Fruit fly (Drosophila melanogaster) whole organism, embryonic: ENCODE results near the gene Clk.

Experiments used
- CG10979 ChIP-seq: fragments of 200-800 bp; sonication (Bioruptor generic); optimal IDR thresholded peaks from 2 replicates; lab custom pipeline; 2018; ENCODE audit warnings: missing biosample characterization, mild to moderate bottlenecking, missing genetic modification characterization, moderate library complexity
- CG11695 ChIP-seq: fragments of 200-800 bp; sonication (Bioruptor generic); IDR thresholded peaks from 3 replicates; pipeline ENCODE4 v1.3.6; 2022; ENCODE audit warnings: missing biosample characterization, missing genetic modification characterization
- CG12659 ChIP-seq: fragments of 200-800 bp; sonication (Bioruptor generic); optimal IDR thresholded peaks from 3 replicates; lab custom pipeline; 2017; ENCODE audit warnings: mild to moderate bottlenecking, missing biosample characterization, missing genetic modification reagents, missing genetic modification characterization
- CG15269 ChIP-seq: fragments of 200-800 bp; sonication (Bioruptor generic); optimal IDR thresholded peaks from 2 replicates; lab custom pipeline; 2018; ENCODE audit warnings: missing biosample characterization, mild to moderate bottlenecking, missing genetic modification characterization, moderate library complexity
- CG17359 ChIP-seq: fragments of 200-800 bp; sonication (Bioruptor generic); optimal IDR thresholded peaks from 3 replicates; lab custom pipeline; 2018; ENCODE audit warnings: missing biosample characterization, mild to moderate bottlenecking, missing genetic modification characterization, moderate library complexity
- CG17385 ChIP-seq: fragments of 200-800 bp; sonication (Bioruptor generic); optimal IDR thresholded peaks from 3 replicates; lab custom pipeline; 2018; ENCODE audit warnings: missing biosample characterization, mild to moderate bottlenecking, missing genetic modification characterization
- CG1832 ChIP-seq: fragments of 200-800 bp; sonication (Bioruptor generic); optimal IDR thresholded peaks from 2 replicates; lab custom pipeline; 2017; ENCODE audit warnings: missing biosample characterization, mild to moderate bottlenecking, missing genetic modification characterization, inconsistent platforms
- CG2712 ChIP-seq: fragments of 200-800 bp; optimal IDR thresholded peaks from 3 replicates; lab custom pipeline; 2019; ENCODE audit warnings: missing biosample characterization, mild to moderate bottlenecking, missing genetic modification characterization, moderate library complexity
- CG2875 ChIP-seq: fragments of 200-800 bp; sonication (Bioruptor generic); optimal IDR thresholded peaks from 2 replicates; lab custom pipeline; 2017; ENCODE audit warnings: missing biosample characterization, mild to moderate bottlenecking, missing genetic modification characterization, missing genetic modification reagents
- CG30403 ChIP-seq: fragments of 200-800 bp; sonication (Bioruptor generic); optimal IDR thresholded peaks from 3 replicates; lab custom pipeline; 2016; ENCODE audit warnings: missing biosample characterization, missing genetic modification characterization
- CG31441 ChIP-seq: fragments of 200-800 bp; sonication (Bioruptor generic); IDR thresholded peaks from 2 replicates; pipeline ENCODE4 v1.3.6; 2022; ENCODE audit warnings: missing biosample characterization, missing genetic modification characterization
- CG32532 ChIP-seq: fragments of 200-800 bp; sonication (Bioruptor generic); IDR thresholded peaks from 2 replicates; pipeline ENCODE4 v1.3.6; 2022; ENCODE audit warnings: missing biosample characterization, missing genetic modification characterization
- CG4424 ChIP-seq: fragments of 200-800 bp; sonication (Bioruptor generic); optimal IDR thresholded peaks from 3 replicates; lab custom pipeline; 2016; ENCODE audit warnings: missing biosample characterization, missing genetic modification characterization
- CG5180 ChIP-seq: fragments of 200-800 bp; sonication (Bioruptor generic); optimal IDR thresholded peaks from 3 replicates; lab custom pipeline; 2017; ENCODE audit warnings: missing biosample characterization, missing genetic modification characterization, mild to moderate bottlenecking, moderate library complexity, missing genetic modification reagents
- CG6689 ChIP-seq: fragments of 200-800 bp; sonication (Bioruptor generic); IDR thresholded peaks from 2 replicates; pipeline ENCODE4 v1.3.6; 2022; ENCODE audit warnings: missing biosample characterization, missing genetic modification characterization
- CG6765 ChIP-seq: fragments of 200-800 bp; sonication (Bioruptor generic); optimal IDR thresholded peaks from 3 replicates; lab custom pipeline; 2017; ENCODE audit warnings: missing biosample characterization, mild to moderate bottlenecking, missing genetic modification characterization
- CG7839 ChIP-seq: fragments of 200-800 bp; sonication (Bioruptor generic); optimal IDR thresholded peaks from 3 replicates; lab custom pipeline; 2018; ENCODE audit warnings: missing biosample characterization, mild to moderate bottlenecking, missing genetic modification characterization, moderate library complexity
- CG8388 ChIP-seq: fragments of 200-800 bp; sonication (Bioruptor generic); optimal IDR thresholded peaks from 2 replicates; lab custom pipeline; 2019; ENCODE audit warnings: missing biosample characterization, mild to moderate bottlenecking, missing genetic modification characterization, moderate library complexity
- CG8944 ChIP-seq: fragments of 200-800 bp; sonication (Bioruptor generic); optimal IDR thresholded peaks from 3 replicates; lab custom pipeline; 2016; ENCODE audit warnings: missing biosample characterization, missing genetic modification characterization
- CG9797 ChIP-seq: fragments of 200-800 bp; sonication (Bioruptor generic); optimal IDR thresholded peaks from 3 replicates; lab custom pipeline; 2018; ENCODE audit warnings: missing biosample characterization, mild to moderate bottlenecking, missing genetic modification characterization
- CoRest ChIP-seq: fragments of 200-800 bp; sonication (Bioruptor generic); optimal IDR thresholded peaks from 3 replicates; lab custom pipeline; 2018; ENCODE audit warnings: missing biosample characterization, mild to moderate bottlenecking, missing genetic modification characterization, moderate library complexity
- HLH3B ChIP-seq: fragments of 200-800 bp; sonication (Bioruptor generic); IDR thresholded peaks from 2 replicates; pipeline ENCODE4 v1.3.6; 2022; ENCODE audit warnings: missing biosample characterization, missing genetic modification characterization
- Hr3 ChIP-seq: fragments of 200-800 bp; sonication (Bioruptor generic); optimal IDR thresholded peaks from 3 replicates; lab custom pipeline; 2016; ENCODE audit warnings: missing biosample characterization, missing genetic modification characterization
- NC2β ChIP-seq: fragments of 200-800 bp; sonication (Bioruptor generic); optimal IDR thresholded peaks from 2 replicates; lab custom pipeline; 2016; ENCODE audit warnings: missing biosample characterization, missing genetic modification characterization
- Oli ChIP-seq: fragments of 200-800 bp; sonication (Bioruptor generic); optimal IDR thresholded peaks from 2 replicates; lab custom pipeline; 2018; ENCODE audit warnings: missing biosample characterization, mild to moderate bottlenecking, missing genetic modification characterization, moderate library complexity
- PHDP ChIP-seq: fragments of 200-800 bp; sonication (Bioruptor generic); optimal IDR thresholded peaks from 3 replicates; lab custom pipeline; 2018; ENCODE audit warnings: missing biosample characterization, mild to moderate bottlenecking, missing genetic modification characterization, moderate library complexity
- Scr ChIP-seq: fragments of 200-800 bp; sonication (Bioruptor generic); IDR thresholded peaks from 2 replicates; pipeline ENCODE4 v1.3.6; 2022; ENCODE audit warnings: missing biosample characterization, missing genetic modification characterization; ENCODE audit not compliant: partially characterized antibody
- az2 ChIP-seq: fragments of 200-800 bp; sonication (Bioruptor generic); optimal IDR thresholded peaks from 3 replicates; lab custom pipeline; 2016; ENCODE audit warnings: missing biosample characterization, missing genetic modification characterization
- corto ChIP-seq: fragments of 200-800 bp; sonication (Bioruptor generic); optimal IDR thresholded peaks from 2 replicates; lab custom pipeline; 2016; ENCODE audit warnings: missing biosample characterization, mild to moderate bottlenecking, missing genetic modification characterization, moderate library complexity
- danr ChIP-seq: fragments of 200-800 bp; sonication (Bioruptor generic); IDR thresholded peaks from 2 replicates; pipeline ENCODE4 v1.3.6; 2022; ENCODE audit warnings: missing biosample characterization, missing genetic modification characterization
- dati ChIP-seq: fragments of 200-800 bp; sonication (Bioruptor generic); IDR thresholded peaks from 2 replicates; pipeline ENCODE4 v1.3.6; 2022; ENCODE audit warnings: missing biosample characterization, missing genetic modification characterization
- dmrt99B ChIP-seq: fragments of 200-800 bp; sonication (Bioruptor generic); optimal IDR thresholded peaks from 2 replicates; lab custom pipeline; 2018; ENCODE audit warnings: missing biosample characterization, mild to moderate bottlenecking, missing genetic modification characterization, moderate library complexity
- gce ChIP-seq: fragments of 200-800 bp; sonication (Bioruptor generic); IDR thresholded peaks from 3 replicates; pipeline ENCODE4 v1.3.6; 2022; ENCODE audit warnings: missing biosample characterization, missing genetic modification characterization
- grau ChIP-seq: fragments of 200-800 bp; optimal IDR thresholded peaks from 3 replicates; lab custom pipeline; 2019; ENCODE audit warnings: missing biosample characterization, mild to moderate bottlenecking, missing genetic modification characterization, moderate library complexity
- gro ChIP-seq: fragments of 200-800 bp; sonication (Bioruptor generic); optimal IDR thresholded peaks from 2 replicates; lab custom pipeline; 2016; ENCODE audit warnings: missing biosample characterization, missing genetic modification characterization
- gsb-n ChIP-seq: fragments of 200-800 bp; sonication (Bioruptor generic); optimal IDR thresholded peaks from 3 replicates; lab custom pipeline; 2018; ENCODE audit warnings: missing biosample characterization, mild to moderate bottlenecking, missing genetic modification characterization
- h ChIP-seq: fragments of >200 bp; optimal IDR thresholded peaks from 2 replicates; lab custom pipeline; 2017
- hkb ChIP-seq, 2 experiments: fragments of 200-800 bp in 1 of 2; fragments of >200 bp in 1 of 2; sonication (Bioruptor generic) in 1 of 2; IDR thresholded peaks in 1 of 2; optimal IDR thresholded peaks in 1 of 2; 2 replicates each; pipeline versions ENCODE4 v1.3.6 to Lab custom; 2017 to 2022; ENCODE audit warnings: missing biosample characterization in 1 of 2, missing genetic modification characterization in 1 of 2
- jumu ChIP-seq: fragments of 200-800 bp; sonication (Bioruptor generic); optimal IDR thresholded peaks from 3 replicates; lab custom pipeline; 2016; ENCODE audit warnings: missing biosample characterization, missing genetic modification characterization
- lola ChIP-seq, 3 experiments: fragments of >200 bp in 2 of 3; fragments of 200-800 bp in 1 of 3; sonication (Bioruptor generic) in 1 of 3; optimal IDR thresholded peaks; 2 replicates each; lab custom pipeline; 2017 to 2019; ENCODE audit warnings: missing biosample characterization in 3 of 3, missing genetic modification characterization in 3 of 3, mild to moderate bottlenecking in 1 of 3, moderate library complexity in 1 of 3
- onecut ChIP-seq: fragments of 200-800 bp; sonication (Bioruptor generic); IDR thresholded peaks from 2 replicates; pipeline ENCODE4 v1.3.6; 2022; ENCODE audit warnings: missing biosample characterization, missing genetic modification characterization
- pan ChIP-seq, 4 experiments: fragments of >200 bp in 3 of 4; fragments of 200-800 bp in 1 of 4; sonication (Bioruptor generic) in 1 of 4; optimal IDR thresholded peaks in 3 of 4; IDR thresholded peaks in 1 of 4; 2 replicates each; pipeline versions ENCODE4 v1.3.6 to Lab custom; 2017 to 2022; ENCODE audit warnings: missing biosample characterization in 2 of 4, missing genetic modification characterization in 2 of 4, mixed read lengths in 1 of 4
- pzg ChIP-seq: fragments of 200-800 bp; sonication (Bioruptor generic); optimal IDR thresholded peaks from 3 replicates; lab custom pipeline; 2018; ENCODE audit warnings: missing biosample characterization, mild to moderate bottlenecking, missing genetic modification characterization, moderate library complexity
- row ChIP-seq: fragments of 200-800 bp; sonication (Bioruptor generic); IDR thresholded peaks from 3 replicates; pipeline ENCODE4 v1.3.6; 2022; ENCODE audit warnings: missing biosample characterization, missing genetic modification characterization
- run ChIP-seq: fragments of 200-800 bp; sonication (Bioruptor generic); optimal IDR thresholded peaks from 3 replicates; lab custom pipeline; 2018; ENCODE audit warnings: missing biosample characterization, mild to moderate bottlenecking, missing genetic modification characterization
- sc ChIP-seq, 3 experiments: fragments of >200 bp in 2 of 3; fragments of 200-800 bp in 1 of 3; sonication (Bioruptor generic) in 1 of 3; optimal IDR thresholded peaks; 2 replicates in 2 of 3; 3 replicates in 1 of 3; lab custom pipeline; 2017; ENCODE audit warnings: mild to moderate bottlenecking in 1 of 3, missing biosample characterization in 1 of 3, missing genetic modification characterization in 1 of 3, missing genetic modification reagents in 1 of 3
- sim ChIP-seq: fragments of 200-800 bp; sonication (Bioruptor generic); IDR thresholded peaks from 2 replicates; pipeline ENCODE4 v1.3.6; 2022; ENCODE audit warnings: missing biosample characterization, missing genetic modification characterization
- sqz ChIP-seq: fragments of 200-800 bp; sonication (Bioruptor generic); optimal IDR thresholded peaks from 3 replicates; lab custom pipeline; 2018; ENCODE audit warnings: missing biosample characterization, mild to moderate bottlenecking, missing genetic modification characterization
- stc ChIP-seq: fragments of 200-800 bp; sonication (Bioruptor generic); IDR thresholded peaks from 2 replicates; pipeline ENCODE4 v1.3.6; 2022; ENCODE audit warnings: missing biosample characterization, missing genetic modification characterization

The Clk gene

DNA sequence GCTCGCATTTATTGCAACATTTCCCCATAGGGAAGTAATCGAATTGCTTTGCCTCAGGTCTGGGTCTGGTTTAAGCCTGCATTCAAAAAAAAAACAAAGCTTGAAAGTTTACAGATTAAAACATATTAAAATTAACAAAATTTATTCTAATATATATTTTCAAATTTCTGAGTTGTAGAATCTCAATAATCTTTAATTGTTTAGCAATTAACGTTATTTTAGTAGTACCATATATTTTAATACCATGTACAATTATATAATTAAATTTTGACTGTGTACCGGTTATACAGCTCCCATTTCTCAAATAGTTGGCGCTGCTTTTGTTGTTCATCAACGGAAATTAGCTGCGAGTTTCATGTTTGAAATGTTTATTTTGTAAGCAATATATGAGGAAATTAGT lies 35.5 kb upstream of the Clk start (continued):
- TF ChIP-seq Oli (tag; lab: Kevin White, UChicago) (peak; percentile 50), Hr3 (peak; percentile 0), CG10979 (no peak), CG17359 (tag; lab: Kevin White, UChicago) (peak; percentile 64), CG2875 (GFP tag; lab: Kevin White, UChicago) (no peak), CG5180 (GFP tag; lab: Kevin White, UChicago) (peak; percentile 44), dati (GFP tag; lab: Robert Waterston, UW) (no peak), gsb-n (no peak), az2 (GFP tag; lab: Kevin White, UChicago) (peak; percentile 15), CG7839 (peak; percentile 60), CG6765 (GFP tag; lab: Kevin White, UChicago) (no peak), sc (optimal IDR thresholded peaks at IDR 0.05; lab: Kevin White, UChicago) (no peak), sc (GFP tag; optimal IDR thresholded peaks at IDR 0.05; lab: Kevin White, UChicago) (no peak), pan (optimal IDR thresholded peaks at IDR 0.05; lab: Kevin White, UChicago) (no peak), pan (GFP tag; optimal IDR thresholded peaks at IDR 0.05 in 1 of 2, IDR thresholded peaks at IDR 0.05 in 1 of 2) (peak in 1 of 2 experiments; percentile 40), CG8944 (GFP tag; lab: Kevin White, UChicago) (no peak), CG17385 (GFP tag; lab: Kevin White, UChicago) (peak; percentile 4), run (peak; percentile 39), h (lab: Kevin White, UChicago) (no peak), CG30403 (GFP tag; lab: Kevin White, UChicago) (peak; percentile 5), grau (tag; lab: Kevin White, UChicago) (peak; percentile 36), stc (GFP tag; lab: Robert Waterston, UW) (peak; percentile 60; the same call in 1 of the 2 replicates), CoRest (tag; lab: Kevin White, UChicago) (peak; percentile 54), CG11695 (no peak), sqz (GFP tag; lab: Kevin White, UChicago) (peak; percentile 35), CG4424 (GFP tag; lab: Kevin White, UChicago) (peak; percentile 13), PHDP (peak; percentile 58), CG31441 (peak; percentile 80), lola (GFP tag; optimal IDR thresholded peaks at IDR 0.05; lab: Kevin White, UChicago) (no peak), onecut (GFP tag; lab: Robert Waterston, UW) (no peak), NC2β (GFP tag; lab: Kevin White, UChicago) (no peak), hkb (optimal IDR thresholded peaks at IDR 0.05; lab: Kevin White, UChicago) (no peak), hkb (GFP tag; IDR thresholded peaks at IDR 0.05; lab: Robert Waterston, UW) (peak; percentile 49; the same call in 1 of the 2 replicates), dmrt99B (peak; percentile 83), CG15269 (tag; lab: Kevin White, UChicago) (peak; percentile 71), CG2712 (tag; lab: Kevin White, UChicago) (peak; percentile 50), corto (GFP tag; lab: Kevin White, UChicago) (no peak), CG12659 (GFP tag; lab: Kevin White, UChicago) (peak; percentile 19), sim (no peak), CG8388 (GFP tag; lab: Kevin White, UChicago) (peak; percentile 13), CG1832 (no peak), gce (GFP tag; lab: Robert Waterston, UW) (no peak), CG9797 (GFP tag; lab: Kevin White, UChicago) (no peak), row (no peak; the same call in 2 of the 3 replicates), CG6689 (GFP tag; lab: Robert Waterston, UW) (0 out of 2 replicates have a peak, but pooled peaks have one; percentile 41), pzg (no peak), danr (no peak), gro (GFP tag; lab: Kevin White, UChicago) (no peak), jumu (GFP tag; lab: Kevin White, UChicago) (no peak), CG32532 (no peak), Scr (no peak), HLH3B (GFP tag; lab: Robert Waterston, UW) (peak; percentile 62; the same call in 1 of the 2 replicates)
